Worm (Caenorhabditis elegans) whole organism, midembryonic: ENCODE data around the gene C27D6.15.

Experiments used
- flt-1 ChIP-seq: fragments of 200-800 bp; sonication (Bioruptor generic); IDR thresholded peaks from 2 replicates; pipeline ENCODE4 v1.3.6; 2022; ENCODE audit warnings: missing genetic modification characterization, missing compliant biosample characterization
- ztf-29 ChIP-seq: fragments of 200-800 bp; sonication (Bioruptor generic); IDR thresholded peaks from 2 replicates; pipeline ENCODE4 v1.3.6; 2022; ENCODE audit warnings: missing genetic modification reagents, missing genetic modification characterization, missing compliant biosample characterization

DNA sequence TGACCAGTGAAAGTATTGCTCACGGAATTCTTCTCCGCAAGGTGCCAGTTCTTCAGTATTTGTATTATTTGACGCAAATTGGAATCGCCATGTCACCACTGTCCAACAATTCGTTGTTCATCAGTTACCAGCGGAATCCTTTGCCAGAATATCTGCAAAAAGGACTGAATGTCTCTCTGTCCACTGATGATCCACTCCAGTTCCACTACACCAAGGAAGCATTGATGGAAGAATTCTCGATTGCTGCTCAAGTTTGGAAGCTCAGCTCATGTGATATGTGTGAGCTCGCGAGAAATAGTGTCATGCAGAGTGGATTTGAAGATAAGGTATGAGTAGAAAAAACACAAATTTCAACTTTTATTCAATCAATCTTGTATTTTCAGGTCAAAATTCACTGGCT lies 37.4 kb downstream of the C27D6.15 start:
- TF ChIP-seq flt-1 (GFP tag; lab: Robert Waterston, UW) (no peak), ztf-29 (GFP tag; lab: Robert Waterston, UW) (no peak)
